Worm (Caenorhabditis elegans) whole organism, midembryonic: ENCODE results near the gene C01B9.4.

Source experiments
- cog-1 ChIP-seq: sonication (generic microtip); optimal IDR thresholded peaks from 2 replicates; lab custom pipeline; 2016; ENCODE audit warnings: missing genetic modification characterization, missing compliant biosample characterization
- ref-1 ChIP-seq: fragments of 200-800 bp; sonication (Bioruptor generic); conservative IDR thresholded peaks from 2 replicates; pipeline ENCODE4 v1.3.6; 2022; ENCODE audit warnings: missing genetic modification reagents, missing genetic modification characterization, missing compliant biosample characterization
- ztf-23 ChIP-seq: fragments of 200-800 bp; sonication (Bioruptor generic); IDR thresholded peaks from 2 replicates; pipeline ENCODE4 v1.3.6; 2022; ENCODE audit warnings: missing genetic modification reagents, missing genetic modification characterization, missing compliant biosample characterization
- ztf-29 ChIP-seq: fragments of 200-800 bp; sonication (Bioruptor generic); IDR thresholded peaks from 2 replicates; pipeline ENCODE4 v1.3.6; 2022; ENCODE audit warnings: missing genetic modification reagents, missing genetic modification characterization, missing compliant biosample characterization

- TF ChIP-seq ref-1 (GFP tag; lab: Robert Waterston, UW) (no peak), ztf-23 (GFP tag; lab: Robert Waterston, UW) (no peak), cog-1 (no peak), ztf-29 (GFP tag; lab: Robert Waterston, UW) (no peak)
Observed at ce11 chrII:13828597-13828996, 44.8 kb upstream of the C01B9.4 start, which contains the start of gene his-42.
